Fruit fly (Drosophila melanogaster): ENCODE results near the gene CG10654.

- no peak for TF ChIP-seq CG33017 (tag; optimal IDR thresholded peaks at IDR 0.05)
- TF ChIP-seq Clk (GFP tag; optimal IDR thresholded peaks at IDR 0.05) = no peak
- TF ChIP-seq CG1620 (GFP tag; optimal IDR thresholded peaks at IDR 0.05) = no peak
- no peak for TF ChIP-seq ovo (GFP tag; optimal IDR thresholded peaks at IDR 0.05)
- no peak for TF ChIP-seq Crg-1 (GFP tag; optimal IDR thresholded peaks at IDR 0.05)
- no peak for TF ChIP-seq CG11617 (GFP tag; optimal IDR thresholded peaks at IDR 0.05)
- TF ChIP-seq Mnt (GFP tag; optimal IDR thresholded peaks at IDR 0.05) = no peak
- no peak for TF ChIP-seq CG12768 (GFP tag; optimal IDR thresholded peaks at IDR 0.05)
- no peak for TF ChIP-seq tj (GFP tag; optimal IDR thresholded peaks at IDR 0.05)
- no peak for TF ChIP-seq pad (GFP tag; optimal IDR thresholded peaks at IDR 0.05)
- no peak for TF ChIP-seq toe (GFP tag; optimal IDR thresholded peaks at IDR 0.05)
- TF ChIP-seq CG5204 (GFP tag; optimal IDR thresholded peaks at IDR 0.05) = no peak
- no peak for TF ChIP-seq Hr96 (GFP tag; optimal IDR thresholded peaks at IDR 0.05)
Observed at dm6 chr3L:12532220-12532619, 24.6 kb upstream of the CG10654 start.
